Fruit fly (Drosophila melanogaster) whole organism, embryonic: ENCODE results near the gene Hr38.

Source experiments
- Awh ChIP-seq: fragments of 200-800 bp; sonication (Bioruptor generic); IDR thresholded peaks from 2 replicates; pipeline ENCODE4, ENCODE4 v1.3.6; 2022; ENCODE audit warnings: missing biosample characterization, missing genetic modification characterization
- Blimp-1 ChIP-seq: fragments of 200-800 bp; sonication (Bioruptor generic); optimal IDR thresholded peaks from 3 replicates; lab custom pipeline; 2018; ENCODE audit warnings: missing biosample characterization, missing genetic modification characterization, mild to moderate bottlenecking, moderate library complexity, missing genetic modification reagents
- BtbVII ChIP-seq: fragments of 200-800 bp; sonication (Bioruptor generic); optimal IDR thresholded peaks from 3 replicates; lab custom pipeline; 2017; ENCODE audit warnings: missing biosample characterization, mild to moderate bottlenecking, missing genetic modification characterization
- CG10267 ChIP-seq: fragments of 200-800 bp; sonication (Bioruptor generic); optimal IDR thresholded peaks from 2 replicates; lab custom pipeline; 2018; ENCODE audit warnings: missing biosample characterization, mild to moderate bottlenecking, missing genetic modification characterization, moderate library complexity
- CG12236 ChIP-seq: fragments of 200-800 bp; sonication (Bioruptor generic); optimal IDR thresholded peaks from 2 replicates; lab custom pipeline; 2016; ENCODE audit warnings: missing biosample characterization, missing genetic modification characterization
- CG1647 ChIP-seq: fragments of 200-800 bp; sonication (Bioruptor generic); optimal IDR thresholded peaks from 3 replicates; lab custom pipeline; 2016; ENCODE audit warnings: missing biosample characterization, missing genetic modification characterization
- CG16779 ChIP-seq: fragments of 200-800 bp; sonication (Bioruptor generic); IDR thresholded peaks from 2 replicates; pipeline ENCODE4 v1.3.6; 2022; ENCODE audit warnings: missing biosample characterization, missing genetic modification characterization
- CG17328 ChIP-seq: fragments of 200-800 bp; sonication (Bioruptor generic); IDR thresholded peaks from 2 replicates; pipeline ENCODE4 v1.3.6; 2022; ENCODE audit warnings: missing biosample characterization, missing genetic modification characterization
- CG2678 ChIP-seq: fragments of 200-800 bp; sonication (Bioruptor generic); optimal IDR thresholded peaks from 3 replicates; lab custom pipeline; 2019; ENCODE audit warnings: missing biosample characterization, mild to moderate bottlenecking, missing genetic modification characterization, moderate library complexity
- CG32772 ChIP-seq: fragments of 200-800 bp; sonication (Bioruptor generic); IDR thresholded peaks from 2 replicates; pipeline ENCODE4 v1.3.6; 2022; ENCODE audit warnings: missing biosample characterization, missing genetic modification characterization
- CG3407 ChIP-seq: fragments of 200-800 bp; sonication (Bioruptor generic); optimal IDR thresholded peaks from 2 replicates; lab custom pipeline; 2018; ENCODE audit warnings: missing biosample characterization, mild to moderate bottlenecking, missing genetic modification characterization
- CG34376 ChIP-seq: fragments of 200-800 bp; sonication (Bioruptor generic); optimal IDR thresholded peaks from 2 replicates; lab custom pipeline; 2018; ENCODE audit warnings: missing biosample characterization, mild to moderate bottlenecking, missing genetic modification characterization
- CG42726 ChIP-seq: fragments of 200-800 bp; sonication (Bioruptor generic); IDR thresholded peaks from 2 replicates; pipeline ENCODE4 v1.3.6; 2022; ENCODE audit warnings: missing biosample characterization, missing genetic modification characterization; ENCODE audit not compliant: partially characterized antibody
- CG8290 ChIP-seq, 3 experiments: fragments of 200-800 bp; sonication (Bioruptor generic); optimal IDR thresholded peaks; 2 replicates each; lab custom pipeline; 2016 to 2019; ENCODE audit warnings: missing biosample characterization in 3 of 3, missing genetic modification characterization in 3 of 3, mild to moderate bottlenecking in 2 of 3, moderate library complexity in 1 of 3
- CG8478 ChIP-seq: fragments of >200 bp; optimal IDR thresholded peaks from 2 replicates; lab custom pipeline; 2018
- CG8765 ChIP-seq: fragments of 200-800 bp; sonication (Bioruptor generic); IDR thresholded peaks from 2 replicates; pipeline ENCODE4 v1.3.6; 2022; ENCODE audit warnings: missing biosample characterization, missing genetic modification characterization
- CG9609 ChIP-seq: fragments of 200-800 bp; sonication (Bioruptor generic); optimal IDR thresholded peaks from 3 replicates; lab custom pipeline; 2016; ENCODE audit warnings: missing biosample characterization, missing genetic modification characterization
- Dip2 ChIP-seq: fragments of 200-800 bp; sonication (Bioruptor generic); IDR thresholded peaks from 2 replicates; pipeline ENCODE4 v1.3.6; 2022; ENCODE audit warnings: missing biosample characterization, missing genetic modification characterization
- Ets65A ChIP-seq: fragments of 200-800 bp; sonication (Bioruptor generic); peaks from one replicate; lab custom pipeline; 2016; ENCODE audit warnings: missing biosample characterization, missing genetic modification characterization
- Gsc ChIP-seq: fragments of 200-800 bp; sonication (Bioruptor generic); IDR thresholded peaks from 2 replicates; pipeline ENCODE4 v1.3.6; 2022; ENCODE audit warnings: missing biosample characterization, missing genetic modification characterization
- Gug ChIP-seq: fragments of 200-800 bp; sonication (Bioruptor generic); IDR thresholded peaks from 4 replicates; pipeline ENCODE4 v1.3.6; 2022; ENCODE audit warnings: missing biosample characterization, missing genetic modification characterization
- H15 ChIP-seq: fragments of 200-800 bp; sonication (Bioruptor generic); IDR thresholded peaks from 3 replicates; pipeline ENCODE4 v1.3.6; 2022; ENCODE audit warnings: missing biosample characterization, missing genetic modification characterization
- HLH54F ChIP-seq: fragments of 200-800 bp; sonication (Bioruptor generic); optimal IDR thresholded peaks from 3 replicates; lab custom pipeline; 2016; ENCODE audit warnings: missing biosample characterization, missing genetic modification characterization
- HmgZ ChIP-seq: fragments of 200-800 bp; sonication (Bioruptor generic); optimal IDR thresholded peaks from 2 replicates; lab custom pipeline; 2018; ENCODE audit warnings: missing biosample characterization, mild to moderate bottlenecking, missing genetic modification characterization
- Hr51 ChIP-seq, 2 experiments: fragments of 200-800 bp; sonication (Bioruptor generic); optimal IDR thresholded peaks; 2 replicates in 1 of 2; 3 replicates in 1 of 2; lab custom pipeline; 2016 to 2018; ENCODE audit warnings: missing biosample characterization in 2 of 2, missing genetic modification characterization in 2 of 2, mild to moderate bottlenecking in 1 of 2, moderate library complexity in 1 of 2
- Hsf ChIP-seq: fragments of 200-800 bp; sonication (Bioruptor generic); optimal IDR thresholded peaks from 3 replicates; lab custom pipeline; 2016; ENCODE audit warnings: missing biosample characterization, missing genetic modification characterization
- Med ChIP-seq: fragments of 200-800 bp; sonication (Bioruptor generic); peaks from one replicate; lab custom pipeline; 2016; ENCODE audit warnings: missing biosample characterization, missing genetic modification characterization, mild to moderate bottlenecking, inconsistent platforms, moderate library complexity
- Mrtf ChIP-seq: fragments of 200-800 bp; sonication (Bioruptor generic); IDR thresholded peaks from 3 replicates; pipeline ENCODE4 v1.3.6; 2022; ENCODE audit warnings: missing biosample characterization, missing genetic modification characterization
- amos ChIP-seq: fragments of 200-800 bp; sonication (Bioruptor generic); IDR thresholded peaks from 2 replicates; pipeline ENCODE4 v1.3.6; 2022; ENCODE audit warnings: missing biosample characterization, missing genetic modification characterization; ENCODE audit not compliant: partially characterized antibody
- chinmo ChIP-seq: fragments of 200-800 bp; sonication (Bioruptor generic); IDR thresholded peaks from 4 replicates; pipeline ENCODE4 v1.3.6; 2022; ENCODE audit warnings: missing biosample characterization, missing genetic modification characterization; ENCODE audit not compliant: partially characterized antibody
- cwo ChIP-seq: fragments of 200-800 bp; sonication (Bioruptor generic); optimal IDR thresholded peaks from 3 replicates; lab custom pipeline; 2017; ENCODE audit warnings: missing biosample characterization, missing genetic modification characterization, mild to moderate bottlenecking, moderate library complexity, missing genetic modification reagents
- fd96Cb ChIP-seq: fragments of 200-800 bp; sonication (Bioruptor generic); optimal IDR thresholded peaks from 2 replicates; lab custom pipeline; 2018; ENCODE audit warnings: missing biosample characterization, mild to moderate bottlenecking, missing genetic modification characterization, moderate library complexity
- hkb ChIP-seq, 2 experiments: fragments of 200-800 bp in 1 of 2; fragments of >200 bp in 1 of 2; sonication (Bioruptor generic) in 1 of 2; IDR thresholded peaks in 1 of 2; optimal IDR thresholded peaks in 1 of 2; 2 replicates each; pipeline versions ENCODE4 v1.3.6 to Lab custom; 2017 to 2022; ENCODE audit warnings: missing biosample characterization in 1 of 2, missing genetic modification characterization in 1 of 2
- jumu ChIP-seq: fragments of 200-800 bp; sonication (Bioruptor generic); optimal IDR thresholded peaks from 3 replicates; lab custom pipeline; 2016; ENCODE audit warnings: missing biosample characterization, missing genetic modification characterization
- lmd ChIP-seq: fragments of 200-800 bp; sonication (Bioruptor generic); IDR thresholded peaks from 2 replicates; pipeline ENCODE4 v1.3.6; 2022; ENCODE audit warnings: missing biosample characterization, missing genetic modification characterization
- luna ChIP-seq: fragments of 200-800 bp; sonication (Bioruptor generic); optimal IDR thresholded peaks from 2 replicates; lab custom pipeline; 2016; ENCODE audit warnings: missing biosample characterization, missing genetic modification characterization
- maf-S ChIP-seq: fragments of 200-800 bp; sonication (Bioruptor generic); optimal IDR thresholded peaks from 2 replicates; lab custom pipeline; 2016; ENCODE audit warnings: missing biosample characterization, missing genetic modification characterization
- mam ChIP-seq: fragments of 200-800 bp; sonication (Bioruptor generic); optimal IDR thresholded peaks from 3 replicates; lab custom pipeline; 2016; ENCODE audit warnings: missing biosample characterization, missing genetic modification characterization
- nmo ChIP-seq: fragments of 200-800 bp; sonication (Bioruptor generic); optimal IDR thresholded peaks from 2 replicates; lab custom pipeline; 2018; ENCODE audit warnings: missing biosample characterization, mild to moderate bottlenecking, missing genetic modification characterization, moderate library complexity
- pfk ChIP-seq: fragments of 200-800 bp; sonication (Bioruptor generic); optimal IDR thresholded peaks from 2 replicates; lab custom pipeline; 2018; ENCODE audit warnings: missing biosample characterization, mild to moderate bottlenecking, missing genetic modification characterization, moderate library complexity
- pita ChIP-seq: fragments of 200-800 bp; sonication (Bioruptor generic); optimal IDR thresholded peaks from 2 replicates; lab custom pipeline; 2017; ENCODE audit warnings: missing biosample characterization, mild to moderate bottlenecking, missing genetic modification characterization
- psq ChIP-seq: fragments of 200-800 bp; sonication (Bioruptor generic); optimal IDR thresholded peaks from 2 replicates; lab custom pipeline; 2017; ENCODE audit warnings: missing biosample characterization, missing genetic modification characterization
- sd ChIP-seq: fragments of 200-800 bp; sonication (Bioruptor generic); optimal IDR thresholded peaks from 3 replicates; lab custom pipeline; 2018; ENCODE audit warnings: missing biosample characterization, mild to moderate bottlenecking, missing genetic modification characterization, moderate library complexity
- sens ChIP-seq: fragments of 200-800 bp; sonication (Bioruptor generic); peaks from one replicate; lab custom pipeline; 2016; ENCODE audit warnings: missing biosample characterization, missing genetic modification characterization
- sens-2 ChIP-seq: fragments of 200-800 bp; sonication (Bioruptor generic); IDR thresholded peaks from 2 replicates; pipeline ENCODE4 v1.3.6; 2022; ENCODE audit warnings: missing biosample characterization, missing genetic modification characterization
- ssp ChIP-seq: fragments of 200-800 bp; sonication (Bioruptor generic); IDR thresholded peaks from 2 replicates; pipeline ENCODE4 v1.3.6; 2022; ENCODE audit warnings: missing biosample characterization, missing genetic modification characterization
- tio ChIP-seq: fragments of 200-800 bp; sonication (Bioruptor generic); optimal IDR thresholded peaks from 2 replicates; lab custom pipeline; 2017; ENCODE audit warnings: missing biosample characterization, missing genetic modification characterization, inconsistent platforms
- ttk ChIP-seq: fragments of 200-800 bp; sonication (Bioruptor generic); IDR thresholded peaks from 2 replicates; pipeline ENCODE4 v2.1.2; 2022; ENCODE audit warnings: missing biosample characterization, missing genetic modification characterization
- tup ChIP-seq: fragments of 200-800 bp; sonication (Bioruptor generic); optimal IDR thresholded peaks from 2 replicates; lab custom pipeline; 2016; ENCODE audit warnings: missing biosample characterization, mild to moderate bottlenecking, missing genetic modification characterization, moderate library complexity
- usp ChIP-seq: fragments of >200 bp; optimal IDR thresholded peaks from 2 replicates; lab custom pipeline; 2017; ENCODE audit warnings: missing biosample characterization, missing genetic modification characterization
- wor ChIP-seq: fragments of 200-800 bp; sonication (Bioruptor generic); IDR thresholded peaks from 2 replicates; pipeline ENCODE4 v1.3.6; 2022; ENCODE audit warnings: missing biosample characterization, missing genetic modification characterization
- zen ChIP-seq: fragments of 200-800 bp; sonication (Bioruptor generic); optimal IDR thresholded peaks from 3 replicates; lab custom pipeline; 2018; ENCODE audit warnings: missing biosample characterization, mild to moderate bottlenecking, missing genetic modification characterization, moderate library complexity

The Hr38 gene

dm6 chr2L:20721456-20721855, 7.1 kb upstream of the Hr38 start (continued):
- TF ChIP-seq cwo (GFP tag; lab: Kevin White, UChicago) = no peak
- TF ChIP-seq sens (GFP tag; lab: Kevin White, UChicago) = peak; percentile 39
- no peak for TF ChIP-seq HmgZ (tag; lab: Kevin White, UChicago)
- no peak for TF ChIP-seq H15 (GFP tag; lab: Robert Waterston, UW)
- TF ChIP-seq hkb (optimal IDR thresholded peaks at IDR 0.05; lab: Kevin White, UChicago) = no peak
- TF ChIP-seq hkb (GFP tag; IDR thresholded peaks at IDR 0.05; lab: Robert Waterston, UW) = no peak
- TF ChIP-seq CG9609 = peak; percentile 2
- TF ChIP-seq CG17328 (GFP tag; lab: Robert Waterston, UW) = peak; percentile 12; the same call in 1 of the 2 replicates
- TF ChIP-seq Hsf (GFP tag; lab: Kevin White, UChicago) = no peak
- no peak for TF ChIP-seq Hr51 (GFP tag; optimal IDR thresholded peaks at IDR 0.05; lab: Kevin White, UChicago)
- TF ChIP-seq CG10267 = no peak
- TF ChIP-seq ttk = no peak
- TF ChIP-seq fd96Cb (tag; lab: Kevin White, UChicago) = peak; percentile 22
- TF ChIP-seq CG32772 (GFP tag; lab: Robert Waterston, UW) = 0 out of 2 replicates have a peak, but pooled peaks have one; percentile 52
- TF ChIP-seq Gsc (GFP tag; lab: Robert Waterston, UW) = no peak
- no peak for TF ChIP-seq pfk (GFP tag; lab: Kevin White, UChicago)
- no peak for TF ChIP-seq lmd (GFP tag; lab: Robert Waterston, UW)
- TF ChIP-seq CG2678 (tag; lab: Kevin White, UChicago) = no peak
- no peak for TF ChIP-seq chinmo
- no peak for TF ChIP-seq CG34376 (GFP tag; lab: Kevin White, UChicago)
- no peak for TF ChIP-seq sens-2
- TF ChIP-seq zen (tag; lab: Kevin White, UChicago) = peak; percentile 42
- TF ChIP-seq nmo (GFP tag; lab: Kevin White, UChicago) = peak; percentile 8
- TF ChIP-seq CG3407 (GFP tag; lab: Kevin White, UChicago) = no peak
- no peak for TF ChIP-seq pita (GFP tag; lab: Kevin White, UChicago)
- TF ChIP-seq usp = no peak
- TF ChIP-seq mam = no peak
- no peak for TF ChIP-seq HLH54F (GFP tag; lab: Kevin White, UChicago)
- TF ChIP-seq CG1647 = no peak
- TF ChIP-seq CG16779 (GFP tag; lab: Robert Waterston, UW) = no peak
- TF ChIP-seq sd (tag; lab: Kevin White, UChicago) = no peak
- no peak for TF ChIP-seq CG8478 (lab: Kevin White, UChicago)
- TF ChIP-seq Gug (GFP tag; lab: Robert Waterston, UW) = no peak
- TF ChIP-seq tio = no peak
- 0 out of 2 replicates have a peak, but pooled peaks have one; percentile 32 for TF ChIP-seq CG8765 (GFP tag; lab: Robert Waterston, UW)
- no peak for TF ChIP-seq maf-S (GFP tag; lab: Kevin White, UChicago)
- TF ChIP-seq Mrtf (GFP tag; lab: Robert Waterston, UW) = no peak
- no peak for TF ChIP-seq CG42726 (GFP tag; lab: Robert Waterston, UW)
- no peak for TF ChIP-seq Med (GFP tag; lab: Kevin White, UChicago)
- no peak for TF ChIP-seq Dip2 (GFP tag; lab: Robert Waterston, UW)
- TF ChIP-seq Blimp-1 = peak; percentile 39
- TF ChIP-seq jumu = no peak
- no peak for TF ChIP-seq Awh (GFP tag; lab: Robert Waterston, UW)
- no peak for TF ChIP-seq ssp (GFP tag; lab: Robert Waterston, UW)
- TF ChIP-seq psq (GFP tag; lab: Kevin White, UChicago) = no peak
- no peak for TF ChIP-seq tup
- peak; percentile 34 for TF ChIP-seq Ets65A (GFP tag; lab: Kevin White, UChicago)
- no peak for TF ChIP-seq CG12236
- no peak for TF ChIP-seq luna
- no peak for TF ChIP-seq CG8290 (GFP tag; optimal IDR thresholded peaks at IDR 0.05; lab: Kevin White, UChicago)
- no peak for TF ChIP-seq CG8290 (tag; optimal IDR thresholded peaks at IDR 0.05; lab: Kevin White, UChicago)
- no peak for TF ChIP-seq wor (GFP tag; lab: Robert Waterston, UW)
- no peak for TF ChIP-seq amos (GFP tag; lab: Robert Waterston, UW)
- TF ChIP-seq BtbVII = no peak
